Fruit fly (Drosophila melanogaster): Measurements from ENCODE around the gene RpS14b.
A peak's percentile ranks its signal among the peaks of the same experiment; 100 is the strongest.

RpS14b gene

dm6 chrX:7969188-7969829 is 34.6 kb downstream of the RpS14b start (continued):
- TF ChIP-seq CG10209 (GFP tag; optimal IDR thresholded peaks at IDR 0.05), result no peak
- TF ChIP-seq Hey (tag; optimal IDR thresholded peaks at IDR 0.05), result no peak
- no peak for TF ChIP-seq Bdp1 (GFP tag; optimal IDR thresholded peaks at IDR 0.05)
- TF ChIP-seq trem (tag; optimal IDR thresholded peaks at IDR 0.05), result peak; percentile 19
- peak; percentile 64; the same call in 1 of the 2 replicates for TF ChIP-seq E2f2 (GFP tag; IDR thresholded peaks at IDR 0.05)
- peak; percentile 11 for TF ChIP-seq CG15269 (tag; optimal IDR thresholded peaks at IDR 0.05)
- TF ChIP-seq Scr (GFP tag; IDR thresholded peaks at IDR 0.05; ENCODE audit: partially characterized antibody), result peak; percentile 32; the same call in 1 of the 2 replicates
- TF ChIP-seq Trl (optimal IDR thresholded peaks at IDR 0.05), result peak; percentile 36 to 42
- TF ChIP-seq Trl (GFP tag; optimal IDR thresholded peaks at IDR 0.05), result no peak
- TF ChIP-seq chm (GFP tag; IDR thresholded peaks at IDR 0.05), result peak; percentile 52; the same call in 1 of the 2 replicates
- peak; percentile 10 for TF ChIP-seq lilli (GFP tag; optimal IDR thresholded peaks at IDR 0.05)
- TF ChIP-seq grn (GFP tag; optimal IDR thresholded peaks at IDR 0.05), result peak; percentile 38
- no peak for TF ChIP-seq ATbp (GFP tag; optimal IDR thresholded peaks at IDR 0.05)
- TF ChIP-seq CG2712 (tag; optimal IDR thresholded peaks at IDR 0.05), result peak; percentile 49
- TF ChIP-seq phol (tag; optimal IDR thresholded peaks at IDR 0.05), result peak; percentile 34
- peak; percentile 80 for TF ChIP-seq CG4360 (GFP tag; IDR thresholded peaks at IDR 0.05)
- peak; percentile 24 for TF ChIP-seq sug (tag; optimal IDR thresholded peaks at IDR 0.05)
- peak; percentile 0 for TF ChIP-seq CG7839 (tag; optimal IDR thresholded peaks at IDR 0.05)
- TF ChIP-seq CG2116 (GFP tag; optimal IDR thresholded peaks at IDR 0.05), result peak; percentile 83
- TF ChIP-seq kni (GFP tag; optimal IDR thresholded peaks at IDR 0.05), result peak; percentile 54
- TF ChIP-seq HmgZ (tag; optimal IDR thresholded peaks at IDR 0.05), result peak; percentile 11
- TF ChIP-seq ara (GFP tag; IDR thresholded peaks at IDR 0.05), result no peak
- peak; percentile 14 for TF ChIP-seq CG12391 (tag; optimal IDR thresholded peaks at IDR 0.05)
- peak in 1 of 2 experiments; percentile 22 for TF ChIP-seq Pdp1 (GFP tag; optimal IDR thresholded peaks at IDR 0.05)
- peak; percentile 57 for TF ChIP-seq Myb (GFP tag; optimal IDR thresholded peaks at IDR 0.05)
- TF ChIP-seq exex (tag; optimal IDR thresholded peaks at IDR 0.05), result no peak
- peak; percentile 26 for TF ChIP-seq grau (tag; optimal IDR thresholded peaks at IDR 0.05)
- peak; percentile 36 for TF ChIP-seq Deaf1 (tag; optimal IDR thresholded peaks at IDR 0.05)
- TF ChIP-seq CG12769 (tag; optimal IDR thresholded peaks at IDR 0.05), result peak; percentile 56
- TF ChIP-seq zfh1 (GFP tag; IDR thresholded peaks at IDR 0.05), result 0 out of 3 replicates have a peak, but pooled peaks have one; percentile 17
- TF ChIP-seq CG14667 (GFP tag; IDR thresholded peaks at IDR 0.05), result no peak

- TF ChIP-seq CG2712 (tag; optimal IDR thresholded peaks at IDR 0.05) (peak; percentile 70), slbo (GFP tag; IDR thresholded peaks at IDR 0.05) (peak; percentile 41; the same call in 1 of the 2 replicates), Dek (tag; optimal IDR thresholded peaks at IDR 0.05) (peak; percentile 49), shn (GFP tag; optimal IDR thresholded peaks at IDR 0.05) (peak; percentile 25), CG13894 (tag; optimal IDR thresholded peaks at IDR 0.05) (peak; percentile 73), gt (GFP tag; IDR thresholded peaks at IDR 0.05) (no peak), HLH4C (GFP tag; IDR thresholded peaks at IDR 0.05; ENCODE audit: partially characterized antibody) (peak; percentile 36; the same call in 1 of the 3 replicates), nerfin-2 (GFP tag; IDR thresholded peaks at IDR 0.05; ENCODE audit: partially characterized antibody) (no peak), org-1 (GFP tag; optimal IDR thresholded peaks at IDR 0.05) (peak; percentile 39), BEAF-32 (GFP tag; optimal IDR thresholded peaks at IDR 0.05) (peak; percentile 64), CG2889 (GFP tag; IDR thresholded peaks at IDR 0.05) (no peak), Nf-YB (GFP tag; optimal IDR thresholded peaks at IDR 0.05) (no peak), klu (GFP tag; IDR thresholded peaks at IDR 0.05) (no peak), CG12769 (tag; optimal IDR thresholded peaks at IDR 0.05) (peak; percentile 42), gem (tag; optimal IDR thresholded peaks at IDR 0.05) (peak; percentile 73), sr (GFP tag; IDR thresholded peaks at IDR 0.05) (no peak), CG4282 (GFP tag; optimal IDR thresholded peaks at IDR 0.05) (no peak), unc-4 (GFP tag; IDR thresholded peaks at IDR 0.05; ENCODE audit: partially characterized antibody) (peak; percentile 67; the same call in 1 of the 2 replicates), CG16863 (GFP tag; optimal IDR thresholded peaks at IDR 0.05) (no peak), TFAM (GFP tag; optimal IDR thresholded peaks at IDR 0.05) (no peak), Blimp-1 (GFP tag; optimal IDR thresholded peaks at IDR 0.05) (peak; percentile 48)
Measured at dm6 chrX:7970396-7970795, 35.7 kb downstream of the RpS14b start.
